Worm (Caenorhabditis elegans): Measurements from ENCODE around the gene slc-17.5.

DNA sequence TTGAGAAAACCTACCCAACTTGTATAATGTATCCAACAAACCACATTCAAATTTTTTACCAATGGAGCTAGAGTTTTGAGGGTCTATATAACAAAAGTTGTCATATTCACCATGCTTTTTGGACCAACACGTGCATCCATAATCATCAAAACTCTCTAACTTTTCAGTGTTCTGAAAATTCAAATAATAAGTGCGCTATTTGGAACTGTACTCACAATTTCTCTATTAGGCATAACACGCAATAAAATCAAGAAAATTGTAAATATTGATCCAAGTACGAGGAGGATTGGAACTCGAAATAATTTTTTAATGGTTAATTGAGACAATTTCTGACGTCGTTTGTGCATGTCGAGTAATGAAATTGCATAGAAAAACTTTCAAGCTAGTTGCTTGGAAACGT, 44.8 kb downstream of the slc-17.5 start, which contains the start of gene C16D9.3:
- TF ChIP-seq ama-1 (optimal IDR thresholded peaks at IDR 0.05) (no peak), scrt-1 (GFP tag; IDR thresholded peaks at IDR 0.05) (no peak)

All from whole organism, early embryonic.